Fruit fly (Drosophila melanogaster): ENCODE results near the gene CG8086.

The CG8086 gene

DNA sequence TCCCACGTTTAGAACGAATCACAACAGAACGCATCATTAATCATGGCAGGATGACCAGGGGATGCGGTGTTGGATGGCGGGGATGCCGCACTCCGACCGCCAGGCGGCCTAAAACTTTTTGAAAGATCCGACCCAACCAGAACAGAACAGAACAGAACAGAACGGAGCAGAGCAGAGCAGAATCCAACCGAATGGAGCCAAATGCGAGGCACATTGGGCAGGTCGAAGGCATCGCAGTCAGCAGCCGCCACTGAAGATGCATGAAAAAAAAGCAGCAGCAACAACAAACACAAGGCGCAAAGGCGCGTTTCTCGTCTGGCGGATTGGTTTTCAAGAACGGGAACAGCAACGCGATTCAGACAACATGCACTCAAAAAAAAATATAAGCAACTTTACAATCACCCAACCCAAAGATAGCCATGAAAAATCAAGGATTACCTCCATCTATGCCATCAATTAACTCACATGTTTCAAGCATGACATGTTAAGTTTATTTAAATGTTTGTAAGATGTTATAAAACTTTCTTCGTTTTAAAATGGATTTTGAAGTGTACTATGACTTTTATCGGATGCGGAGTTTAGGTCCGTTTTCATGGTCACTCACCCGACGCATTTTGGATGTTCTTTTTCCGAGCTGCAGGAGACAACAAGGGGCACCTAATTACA is 22.2 kb upstream of the CG8086 start (continued):
- TF ChIP-seq scrt (GFP tag; optimal IDR thresholded peaks at IDR 0.05) (peak; percentile 12), Fer3 (tag; optimal IDR thresholded peaks at IDR 0.05) (peak; percentile 11), tio (GFP tag; optimal IDR thresholded peaks at IDR 0.05) (peak; percentile 61), CG11560 (tag; IDR thresholded peaks at IDR 0.05) (no peak), CG31365 (tag; optimal IDR thresholded peaks at IDR 0.05) (no peak), dmrt99B (tag; optimal IDR thresholded peaks at IDR 0.05) (peak; percentile 59), CG12155 (GFP tag; optimal IDR thresholded peaks at IDR 0.05) (peak; percentile 48), Nf-YC (tag; optimal IDR thresholded peaks at IDR 0.05) (no peak), sens-2 (GFP tag; IDR thresholded peaks at IDR 0.05) (no peak), CG15696 (tag; optimal IDR thresholded peaks at IDR 0.05) (peak; percentile 86), CG11695 (GFP tag; IDR thresholded peaks at IDR 0.05) (peak; percentile 67; the same call in 1 of the 3 replicates), CG6272 (GFP tag; IDR thresholded peaks at IDR 0.05) (peak; percentile 44), sob (GFP tag; IDR thresholded peaks at IDR 0.05) (peak; percentile 6; the same call in 1 of the 2 replicates), CG16815 (GFP tag; optimal IDR thresholded peaks at IDR 0.05) (peak; percentile 76), CG18599 (GFP tag; optimal IDR thresholded peaks at IDR 0.05) (peak; percentile 20), CG10366 (GFP tag; IDR thresholded peaks at IDR 0.05) (peak; percentile 39), Dbx (GFP tag; IDR thresholded peaks at IDR 0.05) (no peak), CG10147 (GFP tag; optimal IDR thresholded peaks at IDR 0.05) (no peak), C15 (GFP tag; IDR thresholded peaks at IDR 0.05) (no peak), CG10209 (GFP tag; optimal IDR thresholded peaks at IDR 0.05) (peak; percentile 67), trh (GFP tag; optimal IDR thresholded peaks at IDR 0.05) (no peak), twi (tag; optimal IDR thresholded peaks at IDR 0.05) (peak; percentile 68), Ssrp (tag; optimal IDR thresholded peaks at IDR 0.05) (peak; percentile 75), ash1 (GFP tag; optimal IDR thresholded peaks at IDR 0.05) (no peak), ttk (GFP tag; IDR thresholded peaks at IDR 0.05) (0 out of 2 replicates have a peak, but pooled peaks have one; percentile 15), Pdp1 (GFP tag; optimal IDR thresholded peaks at IDR 0.05) (peak; percentile 47 to 51), zfh1 (GFP tag; IDR thresholded peaks at IDR 0.05) (peak; percentile 86), disco-r (GFP tag; optimal IDR thresholded peaks at IDR 0.05) (peak; percentile 17), unpg (GFP tag; optimal IDR thresholded peaks at IDR 0.05) (peak; percentile 76), btn (GFP tag; optimal IDR thresholded peaks at IDR 0.05) (no peak), CG12219 (GFP tag; optimal IDR thresholded peaks at IDR 0.05) (peak; percentile 51), slou (GFP tag; optimal IDR thresholded peaks at IDR 0.05) (no peak), CG8359 (GFP tag; optimal IDR thresholded peaks at IDR 0.05; ENCODE audit: borderline replicate concordance) (peak; percentile 63), CG2199 (GFP tag; IDR thresholded peaks at IDR 0.05) (peak; percentile 81; the same call in 2 of the 3 replicates), CoRest (tag; optimal IDR thresholded peaks at IDR 0.05) (peak; percentile 56), CG3726 (GFP tag; IDR thresholded peaks at IDR 0.05) (no peak), gcm (GFP tag; optimal IDR thresholded peaks at IDR 0.05) (peak; percentile 52), chn (GFP tag; optimal IDR thresholded peaks at IDR 0.05) (peak; percentile 70), CG15479 (GFP tag; optimal IDR thresholded peaks at IDR 0.05) (no peak), Atf-2 (GFP tag; optimal IDR thresholded peaks at IDR 0.05) (peak; percentile 37), CG17802 (tag; optimal IDR thresholded peaks at IDR 0.05) (peak; percentile 33), CG16863 (GFP tag; optimal IDR thresholded peaks at IDR 0.05) (peak; percentile 63), CG2712 (tag; optimal IDR thresholded peaks at IDR 0.05) (peak; percentile 88), Oaz (GFP tag; IDR thresholded peaks at IDR 0.05) (no peak), CG7372 (GFP tag; IDR thresholded peaks at IDR 0.05) (0 out of 2 replicates have a peak, but pooled peaks have one; percentile 6), Xbp1 (GFP tag; optimal IDR thresholded peaks at IDR 0.05) (peak; percentile 60), grn (GFP tag; optimal IDR thresholded peaks at IDR 0.05) (peak; percentile 23), CG1602 (GFP tag; optimal IDR thresholded peaks at IDR 0.05) (peak; percentile 57), dpn (GFP tag; optimal IDR thresholded peaks at IDR 0.05) (peak; percentile 40 to 62)

Data from whole organism, embryonic.